Worm (Caenorhabditis elegans): ENCODE results near the gene ZK1248.4.

Gene ZK1248.4

ce11 chrII:5772547-5773142, 45.8 kb upstream of the ZK1248.4 start (continued):
- TF ChIP-seq mec-3 (tag; optimal IDR thresholded peaks at IDR 0.05; ENCODE audit: borderline replicate concordance) (no peak), ceh-18 (tag; optimal IDR thresholded peaks at IDR 0.05) (peak; percentile 37), K09A11.1 (tag; optimal IDR thresholded peaks at IDR 0.05; ENCODE audit: insufficient read depth) (no peak), unc-3 (GFP tag; conservative IDR thresholded peaks at IDR 0.05) (peak; percentile 21; the same call in 1 of the 2 replicates), unc-3 (tag; optimal IDR thresholded peaks at IDR 0.05) (no peak), ceh-22 (tag; optimal IDR thresholded peaks at IDR 0.05) (no peak), K02D7.2 (tag; optimal IDR thresholded peaks at IDR 0.05) (no peak), odd-2 (tag; optimal IDR thresholded peaks at IDR 0.05) (no peak), elt-4 (tag; optimal IDR thresholded peaks at IDR 0.05) (no peak), nfya-1 (tag; optimal IDR thresholded peaks at IDR 0.05) (peak; percentile 23), pat-9 (tag; optimal IDR thresholded peaks at IDR 0.05) (peak; percentile 53), madf-2 (tag; optimal IDR thresholded peaks at IDR 0.05) (peak; percentile 47), zip-5 (tag; optimal IDR thresholded peaks at IDR 0.05) (peak; percentile 30), ztf-16 (tag; optimal IDR thresholded peaks at IDR 0.05) (peak; percentile 28), ref-2 (tag; optimal IDR thresholded peaks at IDR 0.05) (peak; percentile 59), syd-9 (tag; optimal IDR thresholded peaks at IDR 0.05) (peak; percentile 35), unc-55 (GFP tag; optimal IDR thresholded peaks at IDR 0.05) (no peak), pqm-1 (tag; optimal IDR thresholded peaks at IDR 0.05) (peak; percentile 9), fax-1 (tag; optimal IDR thresholded peaks at IDR 0.05) (peak; percentile 38), ceh-31 (tag; optimal IDR thresholded peaks at IDR 0.05) (peak; percentile 52)

- TF ChIP-seq pag-3 (tag; optimal IDR thresholded peaks at IDR 0.05; ENCODE audit: borderline replicate concordance) (no peak), mec-3 (tag; optimal IDR thresholded peaks at IDR 0.05; ENCODE audit: borderline replicate concordance) (no peak), C38D4.7 (GFP tag; optimal IDR thresholded peaks at IDR 0.05) (no peak), nhr-11 (tag; optimal IDR thresholded peaks at IDR 0.05) (no peak), T23F11.4 (GFP tag; optimal IDR thresholded peaks at IDR 0.05) (no peak), sox-2 (GFP tag; IDR thresholded peaks at IDR 0.05) (no peak), pha-2 (tag; optimal IDR thresholded peaks at IDR 0.05) (no peak), fkh-10 (GFP tag; optimal IDR thresholded peaks at IDR 0.05) (no peak), ceh-22 (tag; optimal IDR thresholded peaks at IDR 0.05) (no peak), pha-4 (tag; optimal IDR thresholded peaks at IDR 0.05) (no peak), dve-1 (tag; optimal IDR thresholded peaks at IDR 0.05) (no peak), dmd-4 (tag; optimal IDR thresholded peaks at IDR 0.05; ENCODE audit: borderline replicate concordance) (no peak), ama-1 (optimal IDR thresholded peaks at IDR 0.05) (no peak), nfya-1 (tag; optimal IDR thresholded peaks at IDR 0.05) (no peak), fkh-6 (tag; optimal IDR thresholded peaks at IDR 0.05) (no peak), ceh-31 (tag; optimal IDR thresholded peaks at IDR 0.05) (no peak), ceh-45 (GFP tag; IDR thresholded peaks at IDR 0.05) (no peak), unc-42 (tag; optimal IDR thresholded peaks at IDR 0.05) (no peak), che-1 (tag; optimal IDR thresholded peaks at IDR 0.05) (no peak), gmeb-2 (tag; optimal IDR thresholded peaks at IDR 0.05) (no peak)
Observed at ce11 chrII:5774120-5774519, 44.3 kb upstream of the ZK1248.4 start, which contains the start of the genes dmd-5 and F10C1.1. TSS of gene dmd-5 (minus strand) at chrII:5774220. TSS of gene F10C1.1 (plus strand) at chrII:5774229.

- TF ChIP-seq ceh-48 (tag; optimal IDR thresholded peaks at IDR 0.05) (no peak), dve-1 (tag; optimal IDR thresholded peaks at IDR 0.05) (no peak), unc-3 (GFP tag; conservative IDR thresholded peaks at IDR 0.05) (no peak), unc-3 (tag; optimal IDR thresholded peaks at IDR 0.05) (no peak), fax-1 (tag; optimal IDR thresholded peaks at IDR 0.05) (no peak), pros-1 (tag; optimal IDR thresholded peaks at IDR 0.05) (no peak), ztf-16 (tag; optimal IDR thresholded peaks at IDR 0.05) (no peak), rnt-1 (tag; optimal IDR thresholded peaks at IDR 0.05) (no peak), C38D4.7 (GFP tag; optimal IDR thresholded peaks at IDR 0.05) (no peak), ceh-45 (GFP tag; IDR thresholded peaks at IDR 0.05) (no peak), unc-42 (tag; optimal IDR thresholded peaks at IDR 0.05) (no peak), tbx-7 (tag; optimal IDR thresholded peaks at IDR 0.05) (no peak), lim-6 (tag; optimal IDR thresholded peaks at IDR 0.05) (no peak), pha-4 (tag; optimal IDR thresholded peaks at IDR 0.05) (no peak), elt-2 (tag; optimal IDR thresholded peaks at IDR 0.05) (no peak)
Observed at ce11 chrII:5774879-5775278, 43.5 kb upstream of the ZK1248.4 start.

All from whole organism, late embryonic.